Worm (Caenorhabditis elegans) whole organism, early embryonic: ENCODE data around the gene K02E10.7.

Source experiments
- ama-1 ChIP-seq: fragments of 150-350 bp; optimal IDR thresholded peaks from 2 replicates; lab custom pipeline; 2014
- ceh-36 ChIP-seq: sonication (generic microtip); optimal IDR thresholded peaks from 2 replicates; lab custom pipeline; 2016; ENCODE audit warnings: missing genetic modification characterization, inconsistent platforms, missing compliant biosample characterization
- ets-7 ChIP-seq: sonication (generic microtip); optimal IDR thresholded peaks from 2 replicates; lab custom pipeline; 2016; ENCODE audit warnings: missing genotype, missing genetic modification characterization, missing compliant biosample characterization
- flt-1 ChIP-seq: fragments of 200-800 bp; sonication (Bioruptor generic); IDR thresholded peaks from 2 replicates; pipeline ENCODE4 v1.3.6; 2022; ENCODE audit warnings: missing genetic modification characterization, missing compliant biosample characterization
- hmbx-1 ChIP-seq: sonication (generic microtip); optimal IDR thresholded peaks from 2 replicates; lab custom pipeline; 2016; ENCODE audit warnings: mild to moderate bottlenecking, missing genetic modification characterization, missing compliant biosample characterization
- hnd-1 ChIP-seq: sonication (generic microtip); optimal IDR thresholded peaks from 2 replicates; lab custom pipeline; 2016; ENCODE audit warnings: missing genetic modification characterization, missing compliant biosample characterization

ce11 chrX:2464064-2464463 is 44.3 kb downstream of the K02E10.7 start:
- TF ChIP-seq ets-7 (tag; lab: Kevin White, UChicago) (no peak), hmbx-1 (tag; lab: Kevin White, UChicago) (no peak), ama-1 (lab: Kevin White, UChicago) (no peak), ceh-36 (tag; lab: Kevin White, UChicago) (no peak), hnd-1 (tag; lab: Kevin White, UChicago) (no peak), flt-1 (no peak)
